Worm (Caenorhabditis elegans) whole organism, young adult: ENCODE measurements around the gene ugt-67.

Source experiments
- B0261.1 ChIP-seq: sonication (generic microtip); optimal IDR thresholded peaks from 2 replicates; lab custom pipeline; 2016; ENCODE audit warnings: mild to moderate bottlenecking, missing genetic modification characterization, moderate library complexity, missing compliant biosample characterization
- B0336.3 ChIP-seq: fragments of 200-800 bp; sonication (Bioruptor generic); IDR thresholded peaks from 2 replicates; pipeline ENCODE4 v1.3.6; 2022; ENCODE audit warnings: missing genetic modification characterization, missing compliant biosample characterization
- D2030.7 ChIP-seq: fragments of 200-800 bp; sonication (Bioruptor generic); IDR thresholded peaks from 2 replicates; pipeline ENCODE4 v1.3.6; 2022; ENCODE audit warnings: missing genetic modification reagents, missing genetic modification characterization, missing compliant biosample characterization
- F39B2.1 ChIP-seq: fragments of 200-800 bp; sonication (Bioruptor generic); IDR thresholded peaks from 2 replicates; pipeline ENCODE4 v1.3.6; 2022; ENCODE audit warnings: missing genetic modification reagents, missing genetic modification characterization, missing compliant biosample characterization
- Y53G8AR.9 ChIP-seq: fragments of 200-800 bp; sonication (Bioruptor generic); conservative IDR thresholded peaks from 2 replicates; pipeline ENCODE4 v1.3.6; 2022; ENCODE audit warnings: missing genetic modification reagents, missing genetic modification characterization, missing compliant biosample characterization
- Y56A3A.18 ChIP-seq: fragments of 200-800 bp; sonication (Bioruptor generic); IDR thresholded peaks from 2 replicates; pipeline ENCODE4 v1.3.6; 2022; ENCODE audit warnings: missing genetic modification reagents, missing genetic modification characterization, missing compliant biosample characterization
- akir-1 ChIP-seq: fragments of 200-800 bp; sonication (Bioruptor generic); optimal IDR thresholded peaks from 2 replicates; lab custom pipeline; 2018; ENCODE audit warnings: mild to moderate bottlenecking, missing genetic modification characterization, moderate library complexity, missing compliant biosample characterization
- attf-5 ChIP-seq: fragments of 200-800 bp; sonication (Bioruptor generic); optimal IDR thresholded peaks from 2 replicates; lab custom pipeline; 2018; ENCODE audit warnings: mild to moderate bottlenecking, missing genetic modification characterization, missing compliant biosample characterization
- attf-6 ChIP-seq: fragments of 200-800 bp; sonication (Bioruptor generic); IDR thresholded peaks from 2 replicates; pipeline ENCODE4 v1.3.6; 2022; ENCODE audit warnings: missing genetic modification reagents, missing genetic modification characterization, missing compliant biosample characterization
- bed-1 ChIP-seq: fragments of 200-800 bp; sonication (Bioruptor generic); IDR thresholded peaks from 2 replicates; pipeline ENCODE4 v1.3.6; 2022; ENCODE audit warnings: missing genetic modification reagents, missing genetic modification characterization, missing compliant biosample characterization
- cebp-2 ChIP-seq: fragments of 200-800 bp; sonication (Bioruptor generic); IDR thresholded peaks from 2 replicates; pipeline ENCODE4 v1.3.6; 2022; ENCODE audit warnings: missing genetic modification characterization, missing compliant biosample characterization
- ceh-27 ChIP-seq: fragments of 200-800 bp; sonication (Bioruptor generic); optimal IDR thresholded peaks from 2 replicates; lab custom pipeline; 2018; ENCODE audit warnings: mild to moderate bottlenecking, missing genetic modification characterization, moderate library complexity, missing compliant biosample characterization
- ceh-58 ChIP-seq: fragments of 200-800 bp; sonication (Bioruptor generic); IDR thresholded peaks from 2 replicates; pipeline ENCODE4 v1.3.6; 2022; ENCODE audit warnings: missing genetic modification characterization, missing compliant biosample characterization
- die-1 ChIP-seq: sonication (generic microtip); optimal IDR thresholded peaks from 2 replicates; lab custom pipeline; 2016; ENCODE audit warnings: missing genotype, mild to moderate bottlenecking, missing genetic modification characterization, missing compliant biosample characterization
- egrh-3 ChIP-seq: fragments of 200-800 bp; sonication (Bioruptor generic); IDR thresholded peaks from 2 replicates; pipeline ENCODE4 v1.3.6; 2022; ENCODE audit warnings: missing genetic modification reagents, missing genetic modification characterization, missing compliant biosample characterization
- hmg-1.2 ChIP-seq: fragments of 200-800 bp; sonication (Bioruptor generic); IDR thresholded peaks from 2 replicates; pipeline ENCODE4 v1.3.6; 2022; ENCODE audit warnings: missing genetic modification reagents, missing genetic modification characterization, missing compliant biosample characterization
- hsf-1 ChIP-seq: fragments of 200-800 bp; sonication (Bioruptor generic); IDR thresholded peaks from 2 replicates; pipeline ENCODE4 v1.3.6; 2022; ENCODE audit warnings: missing genetic modification reagents, missing genetic modification characterization, missing compliant biosample characterization
- let-526 ChIP-seq: fragments of 200-800 bp; sonication (Bioruptor generic); IDR thresholded peaks from 2 replicates; pipeline ENCODE4 v1.3.6; 2022; ENCODE audit warnings: missing genetic modification reagents, missing genetic modification characterization, missing compliant biosample characterization
- madf-6 ChIP-seq: fragments of 200-800 bp; sonication (Bioruptor generic); IDR thresholded peaks from 2 replicates; pipeline ENCODE4 v1.3.6; 2022; ENCODE audit warnings: missing genetic modification reagents, missing genetic modification characterization, missing compliant biosample characterization
- madf-8 ChIP-seq: fragments of 200-800 bp; sonication (Bioruptor generic); conservative IDR thresholded peaks from 2 replicates; pipeline ENCODE4 v1.3.6; 2022; ENCODE audit warnings: missing genetic modification reagents, missing genetic modification characterization, missing compliant biosample characterization
- mel-28 ChIP-seq: sonication (generic microtip); optimal IDR thresholded peaks from 2 replicates; lab custom pipeline; 2016; ENCODE audit warnings: borderline replicate concordance, mild to moderate bottlenecking, missing genetic modification characterization, missing compliant biosample characterization
- mes-4 ChIP-seq: sonication (generic microtip); optimal IDR thresholded peaks from 2 replicates; lab custom pipeline; 2016; ENCODE audit warnings: missing genotype, missing genetic modification characterization, missing compliant biosample characterization
- nfya-1 ChIP-seq: sonication (generic microtip); optimal IDR thresholded peaks from 2 replicates; lab custom pipeline; 2017; ENCODE audit warnings: antibody characterized with exemption, missing compliant biosample characterization, missing genetic modification characterization, borderline replicate concordance; ENCODE audit not compliant: insufficient read depth
- nfyb-1 ChIP-seq: fragments of 200-800 bp; sonication (Bioruptor generic); IDR thresholded peaks from 2 replicates; pipeline ENCODE4 v1.3.6; 2022; ENCODE audit warnings: missing genetic modification reagents, missing genetic modification characterization, missing compliant biosample characterization
- nhr-27 ChIP-seq: fragments of 200-800 bp; sonication (Bioruptor generic); optimal IDR thresholded peaks from 2 replicates; lab custom pipeline; 2018; ENCODE audit warnings: mild to moderate bottlenecking, missing genetic modification characterization, moderate library complexity, missing compliant biosample characterization
- nhr-80 ChIP-seq: sonication (generic microtip); optimal IDR thresholded peaks from 2 replicates; lab custom pipeline; 2016; ENCODE audit warnings: missing genetic modification characterization, missing compliant biosample characterization
- pha-4 ChIP-seq: fragments of 150-350 bp; sonication (generic microtip); optimal IDR thresholded peaks from 2 replicates; lab custom pipeline; 2014; ENCODE audit warnings: missing biosample characterization, missing genetic modification reagents, missing genetic modification characterization
- rec-8 ChIP-seq, 2 experiments: sonication (generic microtip); optimal IDR thresholded peaks; 2 replicates each; lab custom pipeline; 2016; ENCODE audit warnings: mild to moderate bottlenecking in 2 of 2, missing genetic modification characterization in 2 of 2, missing genetic modification reagents in 2 of 2, missing genotype in 2 of 2, missing biosample characterization in 1 of 2, missing compliant biosample characterization in 1 of 2, moderate library complexity in 1 of 2
- snpc-4 ChIP-seq, 5 experiments: fragments of 150-350 bp in 1 of 5; sonication (generic microtip) in 4 of 5; optimal IDR thresholded peaks; 2 replicates each; lab custom pipeline; 2014 to 2018; ENCODE audit warnings: missing genetic modification characterization in 5 of 5, missing biosample characterization in 3 of 5, antibody characterized with exemption in 2 of 5, mild to moderate bottlenecking in 2 of 5, missing compliant biosample characterization in 2 of 5, missing genotype in 2 of 5, moderate library complexity in 2 of 5, missing genetic modification reagents in 1 of 5
- tbp1 ChIP-seq: fragments of 200-800 bp; sonication (Bioruptor generic); optimal IDR thresholded peaks from 2 replicates; lab custom pipeline; 2018; ENCODE audit warnings: mild to moderate bottlenecking, missing genetic modification characterization, missing compliant biosample characterization
- tbx-9 ChIP-seq: sonication (generic microtip); optimal IDR thresholded peaks from 2 replicates; lab custom pipeline; 2016; ENCODE audit warnings: borderline replicate concordance, missing genetic modification characterization, inconsistent platforms, missing compliant biosample characterization
- zfh-2 ChIP-seq: fragments of 200-800 bp; sonication (Bioruptor generic); conservative IDR thresholded peaks from 2 replicates; pipeline ENCODE4 v1.3.6; 2022; ENCODE audit warnings: missing genetic modification reagents, missing genetic modification characterization, missing compliant biosample characterization
- ztf-26 ChIP-seq: sonication (generic microtip); optimal IDR thresholded peaks from 2 replicates; lab custom pipeline; 2017; ENCODE audit warnings: missing genetic modification characterization, missing compliant biosample characterization

Gene ugt-67

ce11 chrV:4914879-4915278 lies 13.7 kb downstream of the ugt-67 start, which contains the start of gene H23N18.6:
Gene H23N18.6, minus strand, starts transcription at chrV:4915079.
- TF ChIP-seq nhr-80 (tag; lab: Kevin White, UChicago), result peak; percentile 37
- TF ChIP-seq madf-6 (GFP tag; lab: Robert Waterston, UW), result no peak

- TF ChIP-seq mes-4 (tag; lab: Kevin White, UChicago) (no peak), ceh-58 (GFP tag; lab: Robert Waterston, UW) (no peak), zfh-2 (GFP tag; lab: Robert Waterston, UW) (peak; percentile 74), egrh-3 (GFP tag; lab: Robert Waterston, UW) (peak; percentile 46; the same call in 1 of the 2 replicates)
Measured at ce11 chrV:4918091-4918624, 17.0 kb downstream of the ugt-67 start, which contains the start of gene C02E7.7. Gene C02E7.7, minus strand, starts transcription at chrV:4918574.

- TF ChIP-seq hsf-1 (GFP tag; lab: Robert Waterston, UW) (0 out of 2 replicates have a peak, but pooled peaks have one; percentile 29), Y56A3A.18 (no peak)
Measured at ce11 chrV:4918664-4919257, 17.6 kb downstream of the ugt-67 start, which contains the start of gene C02E7.6. Gene C02E7.6, plus strand, starts transcription at chrV:4919207.

- TF ChIP-seq nhr-27 (tag; lab: Kevin White, UChicago), result no peak
- TF ChIP-seq hmg-1.2 (GFP tag; lab: Robert Waterston, UW), result no peak
- no peak for TF ChIP-seq attf-6 (GFP tag; lab: Robert Waterston, UW)
- no peak for TF ChIP-seq rec-8 (tag; optimal IDR thresholded peaks at IDR 0.05; lab: Kevin White, UChicago)
- TF ChIP-seq ceh-27 (GFP tag; lab: Kevin White, UChicago), result no peak
- TF ChIP-seq mel-28 (tag; lab: Kevin White, UChicago), result no peak
- TF ChIP-seq cebp-2 (GFP tag; lab: Robert Waterston, UW), result no peak
Measured at ce11 chrV:4920690-4921152, 19.5 kb downstream of the ugt-67 start, which contains the start of the genes C02E7.8 and srh-23. Gene C02E7.8, minus strand, starts transcription at chrV:4920790. Gene srh-23, plus strand, starts transcription at chrV:4921102.

- TF ChIP-seq akir-1 (GFP tag; lab: Kevin White, UChicago), result no peak
- TF ChIP-seq B0336.3 (GFP tag; lab: Robert Waterston, UW), result no peak
- TF ChIP-seq die-1 (tag; lab: Kevin White, UChicago), result no peak
- TF ChIP-seq Y53G8AR.9 (GFP tag; lab: Robert Waterston, UW), result no peak
Measured at ce11 chrV:4922024-4922423, 20.9 kb downstream of the ugt-67 start, which contains the start of gene srh-22. Gene srh-22, plus strand, starts transcription at chrV:4922324.

- TF ChIP-seq egrh-3 (GFP tag; lab: Robert Waterston, UW) (no peak), D2030.7 (GFP tag; lab: Robert Waterston, UW) (no peak), snpc-4 (GFP tag; optimal IDR thresholded peaks at IDR 0.05; lab: Kevin White, UChicago) (no peak), snpc-4 (tag; optimal IDR thresholded peaks at IDR 0.05; lab: Kevin White, UChicago) (no peak), nfya-1 (no peak)
Measured at ce11 chrV:4924618-4925017, 23.4 kb downstream of the ugt-67 start, which contains the start of gene srh-20. Gene srh-20, plus strand, starts transcription at chrV:4924918.

ce11 chrV:4926371-4926770 lies 25.2 kb downstream of the ugt-67 start, which contains the start of gene srh-21:
Gene srh-21, plus strand, starts transcription at chrV:4926671.
- TF ChIP-seq B0261.1 (no peak), madf-8 (GFP tag; lab: Robert Waterston, UW) (no peak), tbp1 (GFP tag; lab: Kevin White, UChicago) (no peak), die-1 (tag; lab: Kevin White, UChicago) (no peak), bed-1 (no peak), ztf-26 (tag; lab: Kevin White, UChicago) (no peak), nfyb-1 (GFP tag; lab: Robert Waterston, UW) (no peak), attf-5 (no peak), pha-4 (tag; lab: Kevin White, UChicago) (no peak), tbx-9 (tag; lab: Kevin White, UChicago) (no peak), F39B2.1 (GFP tag; lab: Robert Waterston, UW) (no peak), let-526 (GFP tag; lab: Robert Waterston, UW) (no peak)
